Fruit fly (Drosophila melanogaster) S2 (cell line): ENCODE data around the gene Agpat4.

Experiments
- CG8478 ChIP-seq: fragments of >200 bp; optimal IDR thresholded peaks from 2 replicates; lab custom pipeline; 2018
- CTCF ChIP-seq, 2 experiments: fragments of >200 bp; optimal IDR thresholded peaks; 2 replicates each; lab custom pipeline; 2018

- no peak for TF ChIP-seq CG8478 (lab: Kevin White, UChicago)
- TF ChIP-seq CTCF (optimal IDR thresholded peaks at IDR 0.05; lab: Kevin White, UChicago), result no peak
Measured at dm6 chr3L:16338703-16339102, 42.7 kb downstream of the Agpat4 start, which contains the start of gene CG4998.
